Worm (Caenorhabditis elegans) whole organism, young adult: ENCODE results near the gene cpr-1.

ENCODE experiments used
- F49E8.2 ChIP-seq: sonication (generic microtip); optimal IDR thresholded peaks from 3 replicates; lab custom pipeline; 2017; ENCODE audit warnings: missing genetic modification characterization, mild to moderate bottlenecking, missing compliant biosample characterization, antibody characterized with exemption, moderate library complexity; ENCODE audit not compliant: insufficient read depth
- F55B11.4 ChIP-seq: sonication (generic microtip); optimal IDR thresholded peaks from 2 replicates; lab custom pipeline; 2016; ENCODE audit warnings: missing compliant biosample characterization, missing genetic modification characterization, borderline replicate concordance; ENCODE audit not compliant: insufficient read depth
- F57A8.1 ChIP-seq: fragments of 200-800 bp; sonication (Bioruptor generic); optimal IDR thresholded peaks from 2 replicates; lab custom pipeline; 2018; ENCODE audit warnings: mild to moderate bottlenecking, missing genetic modification characterization, moderate library complexity, missing compliant biosample characterization
- K12H6.12 ChIP-seq: fragments of 200-800 bp; sonication (Bioruptor generic); optimal IDR thresholded peaks from 2 replicates; lab custom pipeline; 2018; ENCODE audit warnings: mild to moderate bottlenecking, missing genetic modification characterization, missing compliant biosample characterization
- Y53G8AR.9 ChIP-seq: fragments of 200-800 bp; sonication (Bioruptor generic); conservative IDR thresholded peaks from 2 replicates; pipeline ENCODE4 v1.3.6; 2022; ENCODE audit warnings: missing genetic modification reagents, missing genetic modification characterization, missing compliant biosample characterization
- Y95B8A.8 ChIP-seq: fragments of 200-800 bp; sonication (Bioruptor generic); IDR thresholded peaks from 2 replicates; pipeline ENCODE4 v1.3.6; 2022; ENCODE audit warnings: missing genetic modification reagents, missing genetic modification characterization, missing compliant biosample characterization
- akir-1 ChIP-seq: fragments of 200-800 bp; sonication (Bioruptor generic); optimal IDR thresholded peaks from 2 replicates; lab custom pipeline; 2018; ENCODE audit warnings: mild to moderate bottlenecking, missing genetic modification characterization, moderate library complexity, missing compliant biosample characterization
- attf-3 ChIP-seq: fragments of 200-800 bp; sonication (Bioruptor generic); conservative IDR thresholded peaks from 2 replicates; pipeline ENCODE4 v1.3.6; 2022; ENCODE audit warnings: missing genetic modification reagents, missing genetic modification characterization, missing compliant biosample characterization
- attf-5 ChIP-seq: fragments of 200-800 bp; sonication (Bioruptor generic); optimal IDR thresholded peaks from 2 replicates; lab custom pipeline; 2018; ENCODE audit warnings: mild to moderate bottlenecking, missing genetic modification characterization, missing compliant biosample characterization
- attf-6 ChIP-seq: fragments of 200-800 bp; sonication (Bioruptor generic); IDR thresholded peaks from 2 replicates; pipeline ENCODE4 v1.3.6; 2022; ENCODE audit warnings: missing genetic modification reagents, missing genetic modification characterization, missing compliant biosample characterization
- ccch-3 ChIP-seq: fragments of 200-800 bp; sonication (Bioruptor generic); optimal IDR thresholded peaks from 2 replicates; lab custom pipeline; 2018; ENCODE audit warnings: mild to moderate bottlenecking, missing genetic modification characterization, missing compliant biosample characterization
- cebp-2 ChIP-seq: fragments of 200-800 bp; sonication (Bioruptor generic); IDR thresholded peaks from 2 replicates; pipeline ENCODE4 v1.3.6; 2022; ENCODE audit warnings: missing genetic modification characterization, missing compliant biosample characterization
- ceh-100 ChIP-seq: fragments of 200-800 bp; sonication (Bioruptor generic); IDR thresholded peaks from 2 replicates; pipeline ENCODE4 v1.3.6; 2022; ENCODE audit warnings: missing genetic modification reagents, missing genetic modification characterization, missing compliant biosample characterization
- ceh-27 ChIP-seq: fragments of 200-800 bp; sonication (Bioruptor generic); optimal IDR thresholded peaks from 2 replicates; lab custom pipeline; 2018; ENCODE audit warnings: mild to moderate bottlenecking, missing genetic modification characterization, moderate library complexity, missing compliant biosample characterization
- die-1 ChIP-seq: sonication (generic microtip); optimal IDR thresholded peaks from 2 replicates; lab custom pipeline; 2016; ENCODE audit warnings: missing genotype, mild to moderate bottlenecking, missing genetic modification characterization, missing compliant biosample characterization
- egl-44 ChIP-seq: fragments of 200-800 bp; sonication (Bioruptor generic); IDR thresholded peaks from 2 replicates; pipeline ENCODE4 v1.3.6; 2022; ENCODE audit warnings: missing genetic modification reagents, missing genetic modification characterization, missing compliant biosample characterization
- hlh-12 ChIP-seq: sonication (generic microtip); optimal IDR thresholded peaks from 2 replicates; lab custom pipeline; 2016; ENCODE audit warnings: missing genetic modification characterization, missing compliant biosample characterization
- hmg-1.2 ChIP-seq: fragments of 200-800 bp; sonication (Bioruptor generic); IDR thresholded peaks from 2 replicates; pipeline ENCODE4 v1.3.6; 2022; ENCODE audit warnings: missing genetic modification reagents, missing genetic modification characterization, missing compliant biosample characterization
- hmg-20 ChIP-seq: fragments of 200-800 bp; sonication (Bioruptor generic); IDR thresholded peaks from 2 replicates; pipeline ENCODE4 v1.3.6; 2022; ENCODE audit warnings: missing genetic modification reagents, missing genetic modification characterization, missing compliant biosample characterization
- lin-54 ChIP-seq: fragments of 200-800 bp; sonication (Bioruptor generic); optimal IDR thresholded peaks from 2 replicates; lab custom pipeline; 2018; ENCODE audit warnings: mild to moderate bottlenecking, missing genetic modification characterization, missing compliant biosample characterization
- madf-10 ChIP-seq: sonication (generic microtip); optimal IDR thresholded peaks from 2 replicates; lab custom pipeline; 2016; ENCODE audit warnings: mild to moderate bottlenecking, missing genetic modification characterization, missing compliant biosample characterization
- madf-6 ChIP-seq: fragments of 200-800 bp; sonication (Bioruptor generic); IDR thresholded peaks from 2 replicates; pipeline ENCODE4 v1.3.6; 2022; ENCODE audit warnings: missing genetic modification reagents, missing genetic modification characterization, missing compliant biosample characterization
- mxl-1 ChIP-seq: sonication (generic microtip); optimal IDR thresholded peaks from 2 replicates; lab custom pipeline; 2016; ENCODE audit warnings: missing genetic modification characterization, missing compliant biosample characterization
- nhr-80 ChIP-seq: sonication (generic microtip); optimal IDR thresholded peaks from 2 replicates; lab custom pipeline; 2016; ENCODE audit warnings: missing genetic modification characterization, missing compliant biosample characterization
- nhr-90 ChIP-seq: sonication (generic microtip); optimal IDR thresholded peaks from 2 replicates; lab custom pipeline; 2016; ENCODE audit warnings: missing genotype, mild to moderate bottlenecking, missing genetic modification characterization, missing compliant biosample characterization
- repo-1 ChIP-seq: sonication (generic microtip); optimal IDR thresholded peaks from 2 replicates; lab custom pipeline; 2017; ENCODE audit warnings: mild to moderate bottlenecking, missing genetic modification characterization, missing compliant biosample characterization
- snpc-1.3 ChIP-seq: sonication (generic microtip); optimal IDR thresholded peaks from 2 replicates; lab custom pipeline; 2017; ENCODE audit warnings: missing genetic modification characterization, mild to moderate bottlenecking, missing compliant biosample characterization, antibody characterized with exemption, moderate library complexity, missing genotype, missing genetic modification reagents; ENCODE audit not compliant: insufficient read depth
- snpc-4 ChIP-seq, 5 experiments: fragments of 150-350 bp in 1 of 5; sonication (generic microtip) in 4 of 5; optimal IDR thresholded peaks; 2 replicates each; lab custom pipeline; 2014 to 2018; ENCODE audit warnings: missing genetic modification characterization in 5 of 5, missing biosample characterization in 3 of 5, antibody characterized with exemption in 2 of 5, mild to moderate bottlenecking in 2 of 5, missing compliant biosample characterization in 2 of 5, missing genotype in 2 of 5, moderate library complexity in 2 of 5, missing genetic modification reagents in 1 of 5
- sptf-2 ChIP-seq: fragments of 200-800 bp; sonication (Bioruptor generic); optimal IDR thresholded peaks from 2 replicates; lab custom pipeline; 2018; ENCODE audit warnings: mild to moderate bottlenecking, missing genetic modification characterization, missing compliant biosample characterization
- zim-3 ChIP-seq: sonication (generic microtip); optimal IDR thresholded peaks from 2 replicates; lab custom pipeline; 2017; ENCODE audit warnings: mild to moderate bottlenecking, missing genetic modification characterization, moderate library complexity, missing compliant biosample characterization
- ztf-18 ChIP-seq: sonication (generic microtip); optimal IDR thresholded peaks from 2 replicates; lab custom pipeline; 2016; ENCODE audit warnings: missing genotype, mild to moderate bottlenecking, missing genetic modification characterization, missing compliant biosample characterization
- ztf-25 ChIP-seq: fragments of 200-800 bp; sonication (Bioruptor generic); IDR thresholded peaks from 2 replicates; pipeline ENCODE4 v1.3.6; 2022; ENCODE audit warnings: missing genetic modification reagents, missing genetic modification characterization, missing compliant biosample characterization

Gene cpr-1

DNA sequence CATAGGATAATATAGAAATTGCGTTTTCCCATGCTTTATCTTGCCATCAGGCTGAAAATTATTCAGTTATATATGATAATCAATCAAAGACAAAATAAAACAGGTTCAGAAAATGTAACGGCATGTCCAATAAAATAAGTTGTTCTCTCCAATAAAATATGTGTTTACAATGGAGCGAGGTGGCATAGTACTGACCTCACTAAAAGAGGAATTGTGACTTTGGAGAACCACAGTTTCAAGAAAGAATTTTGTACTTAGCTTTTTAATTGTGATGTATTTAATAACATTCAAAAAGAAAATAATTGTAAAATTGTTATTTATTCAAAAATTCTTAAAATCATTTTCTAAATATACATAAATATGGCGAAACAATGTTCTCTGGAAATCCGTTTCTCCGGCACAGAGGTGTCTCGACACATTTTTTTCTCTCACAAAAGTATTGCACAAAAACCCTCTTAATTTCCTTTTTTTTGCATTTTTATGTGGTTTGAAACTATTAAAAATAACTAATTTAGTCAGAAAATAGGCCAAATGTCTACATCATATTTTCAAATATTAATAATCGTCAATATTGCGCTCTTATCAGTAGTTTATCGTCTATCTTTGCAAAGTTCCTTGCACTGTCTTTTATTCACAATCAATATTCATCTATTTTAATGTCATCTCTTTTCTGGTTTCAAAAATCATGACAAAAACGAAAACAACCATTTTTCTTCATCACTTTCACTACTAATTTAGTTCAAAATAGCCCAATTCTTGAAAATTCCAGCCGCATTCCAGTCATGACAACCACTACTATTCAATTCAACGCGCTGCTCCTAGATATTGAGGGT is 41.9 kb upstream of the cpr-1 start, which contains the start of the genes aman-2 and F58H1.3:
Gene aman-2, minus strand, starts transcription at position 51 of the 833 bp plus-strand sequence.
Gene F58H1.3, plus strand, starts transcription at position 783 of the 833 bp plus-strand sequence.
- TF ChIP-seq ccch-3: peak; percentile 9
- peak; percentile 13 for TF ChIP-seq ztf-18 (tag; lab: Kevin White, UChicago)
- no peak for TF ChIP-seq zim-3 (tag; lab: Kevin White, UChicago)
- peak; percentile 18 for TF ChIP-seq F49E8.2 (tag; lab: Kevin White, UChicago)
- TF ChIP-seq lin-54: no peak
- no peak for TF ChIP-seq hmg-1.2 (GFP tag; lab: Robert Waterston, UW)
- TF ChIP-seq K12H6.12: peak; percentile 44
- no peak for TF ChIP-seq cebp-2 (GFP tag; lab: Robert Waterston, UW)
- peak; percentile 30; the same call in 1 of the 2 replicates for TF ChIP-seq attf-3 (GFP tag; lab: Robert Waterston, UW)
- TF ChIP-seq ztf-25: 0 out of 2 replicates have a peak, but pooled peaks have one; percentile 40
- TF ChIP-seq ceh-100 (GFP tag; lab: Robert Waterston, UW): peak; percentile 91
- TF ChIP-seq nhr-80 (tag; lab: Kevin White, UChicago): peak; percentile 1
- TF ChIP-seq ceh-27 (GFP tag; lab: Kevin White, UChicago): peak; percentile 50
- peak; percentile 46 for TF ChIP-seq attf-5 (GFP tag; lab: Kevin White, UChicago)
- TF ChIP-seq madf-10 (tag; lab: Kevin White, UChicago): peak; percentile 1
- peak; percentile 29 for TF ChIP-seq akir-1 (GFP tag; lab: Kevin White, UChicago)
- TF ChIP-seq snpc-4 (GFP tag; optimal IDR thresholded peaks at IDR 0.05; lab: Kevin White, UChicago): no peak
- peak in 1 of 4 experiments; percentile 50 for TF ChIP-seq snpc-4 (tag; optimal IDR thresholded peaks at IDR 0.05; lab: Kevin White, UChicago)

DNA sequence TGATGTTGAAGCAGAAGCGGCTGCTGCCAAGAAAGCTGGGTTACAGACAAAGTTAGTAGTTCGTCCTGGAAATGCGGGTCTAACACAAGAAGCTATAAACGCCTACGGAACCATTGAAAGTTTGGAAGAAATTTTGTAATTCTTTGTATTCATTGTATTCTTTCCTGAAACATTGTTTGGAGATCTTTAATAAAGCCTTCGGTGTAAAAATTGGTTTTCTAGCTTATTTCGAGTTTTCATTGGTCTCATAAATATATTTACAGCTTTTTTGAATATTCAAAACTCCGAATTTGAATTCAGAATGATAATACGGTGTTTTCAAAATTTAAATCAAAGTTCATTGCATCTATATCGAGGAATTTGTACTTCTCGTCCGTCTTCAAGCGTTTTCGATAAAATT is 40.5 kb upstream of the cpr-1 start, which contains the start of gene F58H1.8:
Gene F58H1.8, plus strand, starts transcription at position 301 of the 400 bp plus-strand sequence.
- no peak for TF ChIP-seq F57A8.1 (GFP tag; lab: Kevin White, UChicago)
- no peak for TF ChIP-seq repo-1 (tag; lab: Kevin White, UChicago)
- no peak for TF ChIP-seq Y53G8AR.9 (GFP tag; lab: Robert Waterston, UW)
- no peak for TF ChIP-seq die-1
- no peak for TF ChIP-seq hmg-20 (GFP tag; lab: Robert Waterston, UW)
- TF ChIP-seq sptf-2 (GFP tag; lab: Kevin White, UChicago): no peak
- no peak for TF ChIP-seq nhr-90 (tag; lab: Kevin White, UChicago)
- TF ChIP-seq snpc-1.3 (tag; lab: Kevin White, UChicago): no peak
- TF ChIP-seq mxl-1 (tag; lab: Kevin White, UChicago): no peak
- TF ChIP-seq attf-6: no peak
- TF ChIP-seq akir-1 (GFP tag; lab: Kevin White, UChicago): no peak
- TF ChIP-seq hlh-12 (tag; lab: Kevin White, UChicago): no peak
- TF ChIP-seq, all 124 proteins: peak for 0

DNA sequence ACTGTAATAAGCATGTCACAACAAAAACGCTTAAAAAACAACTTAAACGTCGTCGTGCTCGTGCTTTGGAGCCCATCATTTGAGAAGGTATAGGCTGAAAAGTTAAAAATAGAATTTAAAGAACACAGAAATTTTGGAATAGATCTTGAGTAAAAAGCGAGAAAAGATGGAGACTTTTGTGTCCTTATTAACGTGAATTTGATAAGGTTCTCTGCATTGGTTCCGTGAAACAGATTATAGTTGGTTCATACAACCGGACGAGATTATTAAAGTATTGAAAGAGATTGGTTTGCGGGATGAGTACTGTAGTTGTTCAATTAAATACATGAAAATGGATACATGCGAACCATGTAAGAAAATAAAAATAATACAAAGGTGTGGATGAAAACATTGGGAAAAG is 37.6 kb upstream of the cpr-1 start, which contains the start of gene gpla-1:
Gene gpla-1, minus strand, starts transcription at position 101 of the 400 bp plus-strand sequence.
- TF ChIP-seq F55B11.4 (tag; lab: Kevin White, UChicago) (no peak), Y95B8A.8 (no peak), egl-44 (no peak), Y53G8AR.9 (GFP tag; lab: Robert Waterston, UW) (no peak), ceh-100 (GFP tag; lab: Robert Waterston, UW) (no peak), K12H6.12 (no peak), madf-6 (GFP tag; lab: Robert Waterston, UW) (no peak), lin-54 (no peak)
